Worm (Caenorhabditis elegans) whole organism, L4 larva: ENCODE data around the gene F01G4.6.
A peak's percentile ranks its signal among the peaks of the same experiment; 100 is the strongest.

Experiments
- D1046.2 ChIP-seq: fragments of 200-800 bp; sonication (Bioruptor generic); IDR thresholded peaks from 2 replicates; pipeline ENCODE4 v1.3.6; 2022; ENCODE audit warnings: missing genetic modification characterization, missing compliant biosample characterization
- F10B5.3 ChIP-seq: sonication (generic microtip); optimal IDR thresholded peaks from 2 replicates; lab custom pipeline; 2016; ENCODE audit warnings: mild to moderate bottlenecking, missing genetic modification characterization, missing compliant biosample characterization
- F26F4.8 ChIP-seq: fragments of 200-800 bp; sonication (Bioruptor generic); conservative IDR thresholded peaks from 2 replicates; pipeline ENCODE4 v1.3.6; 2022; ENCODE audit warnings: missing genetic modification characterization, missing compliant biosample characterization
- Y105C5A.15 ChIP-seq: fragments of 200-800 bp; sonication (Bioruptor generic); IDR thresholded peaks from 2 replicates; pipeline ENCODE4 v1.3.6; 2022; ENCODE audit warnings: missing genetic modification characterization, missing compliant biosample characterization
- Y75B8A.6 ChIP-seq: fragments of 200-800 bp; sonication (Bioruptor generic); IDR thresholded peaks from 2 replicates; pipeline ENCODE4 v1.3.6; 2022; ENCODE audit warnings: missing genetic modification reagents, missing genetic modification characterization, missing compliant biosample characterization
- ZK337.2 ChIP-seq: fragments of 200-800 bp; sonication (Bioruptor generic); IDR thresholded peaks from 2 replicates; pipeline ENCODE4 v1.3.6; 2022; ENCODE audit warnings: missing genetic modification reagents, missing genetic modification characterization, missing compliant biosample characterization
- ZK546.5 ChIP-seq, 2 experiments: sonication (generic microtip); optimal IDR thresholded peaks; 2 replicates each; lab custom pipeline; 2017; ENCODE audit warnings: missing biosample characterization in 2 of 2, missing genetic modification characterization in 2 of 2
- aha-1 ChIP-seq: fragments of 150-350 bp; peaks from one replicate; lab custom pipeline; 2014; ENCODE audit warnings: missing biosample characterization, missing genetic modification characterization
- ama-1 ChIP-seq: fragments of 150-350 bp; optimal IDR thresholded peaks from 2 replicates; lab custom pipeline; 2014; ENCODE audit warnings: inconsistent platforms, mixed read lengths
- arid-1 ChIP-seq: fragments of 200-800 bp; sonication (Bioruptor generic); conservative IDR thresholded peaks from 2 replicates; pipeline ENCODE4 v1.3.6; 2022; ENCODE audit warnings: missing genetic modification reagents, missing genetic modification characterization, missing compliant biosample characterization
- ceh-20 ChIP-seq: fragments of 200-800 bp; sonication (Bioruptor generic); IDR thresholded peaks from 2 replicates; pipeline ENCODE4 v1.3.6; 2022; ENCODE audit warnings: missing genetic modification reagents, missing genetic modification characterization, missing compliant biosample characterization
- ceh-32 ChIP-seq: sonication (generic microtip); optimal IDR thresholded peaks from 2 replicates; lab custom pipeline; 2016; ENCODE audit warnings: mild to moderate bottlenecking, missing genetic modification characterization, missing compliant biosample characterization; ENCODE audit not compliant: poor library complexity
- ceh-44 ChIP-seq: fragments of 200-800 bp; sonication (Bioruptor generic); IDR thresholded peaks from 2 replicates; pipeline ENCODE4 v1.3.6; 2022; ENCODE audit warnings: missing genetic modification reagents, missing genetic modification characterization, missing compliant biosample characterization
- ceh-82 ChIP-seq: sonication (generic microtip); optimal IDR thresholded peaks from 2 replicates; lab custom pipeline; 2017; ENCODE audit warnings: missing biosample characterization, missing genetic modification characterization
- ces-1 ChIP-seq: fragments of 150-350 bp; sonication (generic microtip); optimal IDR thresholded peaks from 4 replicates; lab custom pipeline; 2014; ENCODE audit warnings: missing biosample characterization, missing genetic modification reagents, missing genetic modification characterization
- daf-12 ChIP-seq: fragments of 150-350 bp; optimal IDR thresholded peaks from 2 replicates; lab custom pipeline; 2014; ENCODE audit warnings: missing biosample characterization, missing genetic modification reagents, missing genetic modification characterization
- daf-16 ChIP-seq, 3 experiments: sonication (generic microtip); optimal IDR thresholded peaks; 2 replicates each; lab custom pipeline; 2016 to 2017; ENCODE audit warnings: missing genetic modification characterization in 3 of 3, missing genetic modification reagents in 3 of 3, mild to moderate bottlenecking in 2 of 3, missing compliant biosample characterization in 2 of 3, missing biosample characterization in 1 of 3, moderate library complexity in 1 of 3
- daf-19 ChIP-seq: fragments of 200-800 bp; sonication (Bioruptor generic); conservative IDR thresholded peaks from 2 replicates; pipeline ENCODE4 v1.3.6; 2022; ENCODE audit warnings: missing genetic modification characterization, missing compliant biosample characterization
- dmd-8 ChIP-seq: fragments of 200-800 bp; sonication (Bioruptor generic); IDR thresholded peaks from 2 replicates; pipeline ENCODE4 v1.3.6; 2022; ENCODE audit warnings: missing genetic modification characterization, missing compliant biosample characterization
- egl-27 ChIP-seq: sonication (generic microtip); optimal IDR thresholded peaks from 3 replicates; lab custom pipeline; 2017; ENCODE audit warnings: missing biosample characterization, missing genetic modification reagents, missing genetic modification characterization
- fos-1 ChIP-seq: fragments of 150-350 bp; optimal IDR thresholded peaks from 2 replicates; lab custom pipeline; 2014; ENCODE audit warnings: missing biosample characterization, missing genetic modification characterization
- hif-1 ChIP-seq, 2 experiments: sonication (generic microtip); optimal IDR thresholded peaks; 2 replicates each; lab custom pipeline; 2016 to 2017; ENCODE audit warnings: missing compliant biosample characterization in 2 of 2, missing genetic modification characterization in 2 of 2, missing genetic modification reagents in 2 of 2, missing genotype in 2 of 2, mild to moderate bottlenecking in 1 of 2
- hlh-11 ChIP-seq: fragments of 200-800 bp; sonication (Bioruptor generic); optimal IDR thresholded peaks from 2 replicates; lab custom pipeline; 2018; ENCODE audit warnings: mild to moderate bottlenecking, missing genetic modification characterization, missing compliant biosample characterization
- hlh-30 ChIP-seq: sonication (generic microtip); optimal IDR thresholded peaks from 2 replicates; lab custom pipeline; 2017; ENCODE audit warnings: antibody characterized with exemption, mild to moderate bottlenecking, missing genetic modification characterization, missing compliant biosample characterization; ENCODE audit not compliant: insufficient read depth
- jun-1 ChIP-seq: fragments of 150-350 bp; optimal IDR thresholded peaks from 2 replicates; lab custom pipeline; 2014; ENCODE audit warnings: missing biosample characterization, missing genetic modification reagents, missing genetic modification characterization
- lin-15B ChIP-seq: fragments of 150-350 bp; sonication (generic microtip); optimal IDR thresholded peaks from 3 replicates; lab custom pipeline; 2014; ENCODE audit warnings: missing biosample characterization, missing genetic modification characterization
- madf-5 ChIP-seq, 2 experiments: fragments of 200-800 bp; sonication (Bioruptor generic); IDR thresholded peaks; 2 replicates each; pipeline ENCODE4 v1.3.6; 2022; ENCODE audit warnings: missing compliant biosample characterization in 2 of 2, missing genetic modification characterization in 2 of 2
- nhr-11 ChIP-seq: fragments of 150-350 bp; optimal IDR thresholded peaks from 2 replicates; lab custom pipeline; 2014; ENCODE audit warnings: missing biosample characterization, missing genetic modification characterization
- nhr-28 ChIP-seq: fragments of 150-350 bp; optimal IDR thresholded peaks from 2 replicates; lab custom pipeline; 2014; ENCODE audit warnings: missing biosample characterization, missing genetic modification characterization
- nhr-41 ChIP-seq: fragments of 200-800 bp; sonication (Bioruptor generic); IDR thresholded peaks from 2 replicates; pipeline ENCODE4 v1.3.6; 2022; ENCODE audit warnings: missing genetic modification reagents, missing genetic modification characterization, missing compliant biosample characterization
- nhr-42 ChIP-seq: fragments of 200-800 bp; sonication (Bioruptor generic); IDR thresholded peaks from 2 replicates; pipeline ENCODE4 v1.3.6; 2022; ENCODE audit warnings: missing genetic modification characterization, missing compliant biosample characterization
- nhr-48 ChIP-seq: sonication (generic microtip); optimal IDR thresholded peaks from 2 replicates; lab custom pipeline; 2016; ENCODE audit warnings: mild to moderate bottlenecking, missing genetic modification characterization, missing compliant biosample characterization
- nhr-76 ChIP-seq: fragments of 150-350 bp; optimal IDR thresholded peaks from 2 replicates; lab custom pipeline; 2014; ENCODE audit warnings: missing biosample characterization, missing genetic modification characterization
- pha-4 ChIP-seq, 2 experiments: fragments of 150-350 bp in 1 of 2; fragments of 200-800 bp in 1 of 2; sonication (Bioruptor generic) in 1 of 2; IDR thresholded peaks in 1 of 2; optimal IDR thresholded peaks in 1 of 2; 2 replicates each; pipeline versions ENCODE4 v1.3.6 to Lab custom; 2014 to 2022; ENCODE audit warnings: missing genetic modification characterization in 2 of 2, missing genetic modification reagents in 2 of 2, missing biosample characterization in 1 of 2, missing compliant biosample characterization in 1 of 2
- rbr-2 ChIP-seq: sonication (generic microtip); optimal IDR thresholded peaks from 2 replicates; lab custom pipeline; 2016; ENCODE audit warnings: missing genotype, missing genetic modification characterization, missing compliant biosample characterization
- snpc-1.2 ChIP-seq: fragments of 200-800 bp; sonication (Bioruptor generic); IDR thresholded peaks from 2 replicates; pipeline ENCODE4 v1.3.6; 2022; ENCODE audit warnings: missing genetic modification reagents, missing genetic modification characterization, missing compliant biosample characterization
- unc-39 ChIP-seq: sonication (generic microtip); optimal IDR thresholded peaks from 2 replicates; lab custom pipeline; 2017; ENCODE audit warnings: missing biosample characterization, missing genetic modification characterization
- unc-62 ChIP-seq, 3 experiments: fragments of 150-350 bp in 1 of 3; sonication (generic microtip); optimal IDR thresholded peaks in 2 of 3; peaks in 1 of 3; 1 replicate in 1 of 3; 2 replicates in 2 of 3; lab custom pipeline; 2014 to 2017; ENCODE audit warnings: missing biosample characterization in 3 of 3, missing genetic modification characterization in 3 of 3, missing genetic modification reagents in 3 of 3, missing genotype in 1 of 3
- ztf-11 ChIP-seq: fragments of 150-350 bp; optimal IDR thresholded peaks from 2 replicates; lab custom pipeline; 2014; ENCODE audit warnings: missing biosample characterization, missing genetic modification characterization

F01G4.6 gene

ce11 chrIV:11178495-11178894 is 29.2 kb upstream of the F01G4.6 start, which contains the start of gene C08F8.9:
C08F8.9 (minus strand) TSS chrIV:11178595.
- no peak for TF ChIP-seq Y105C5A.15 (GFP tag; lab: Robert Waterston, UW)
- peak; percentile 23 for TF ChIP-seq ama-1 (lab: Kevin White, UChicago)

ce11 chrIV:11176967-11177366 is 27.7 kb upstream of the F01G4.6 start, which contains the start of gene rap-3:
rap-3 (plus strand) TSS chrIV:11177267.
- TF ChIP-seq ZK546.5 (tag; optimal IDR thresholded peaks at IDR 0.05; lab: Kevin White, UChicago), result no peak
- no peak for TF ChIP-seq dmd-8 (GFP tag; lab: Robert Waterston, UW)
- no peak for TF ChIP-seq F10B5.3
- TF ChIP-seq F26F4.8 (GFP tag; lab: Robert Waterston, UW), result no peak
- TF ChIP-seq nhr-76, result no peak
- no peak for TF ChIP-seq ces-1 (GFP tag; lab: Kevin White, UChicago)
- no peak for TF ChIP-seq nhr-11 (tag; lab: Kevin White, UChicago)
- no peak for TF ChIP-seq jun-1
- no peak for TF ChIP-seq unc-39
- no peak for TF ChIP-seq lin-15B (tag; lab: Kevin White, UChicago)
- TF ChIP-seq hif-1 (tag; optimal IDR thresholded peaks at IDR 0.05; lab: Kevin White, UChicago), result no peak
- TF ChIP-seq nhr-48, result no peak
- TF ChIP-seq Y75B8A.6 (GFP tag; lab: Robert Waterston, UW), result no peak
- TF ChIP-seq ceh-44 (GFP tag; lab: Robert Waterston, UW), result no peak
- TF ChIP-seq egl-27 (tag; lab: Kevin White, UChicago), result no peak
- TF ChIP-seq ceh-32 (tag; lab: Kevin White, UChicago), result no peak
- TF ChIP-seq snpc-1.2 (GFP tag; lab: Robert Waterston, UW), result no peak
- TF ChIP-seq nhr-28 (tag; lab: Kevin White, UChicago), result no peak
- TF ChIP-seq D1046.2 (GFP tag; lab: Robert Waterston, UW), result no peak
- no peak for TF ChIP-seq ztf-11 (tag; lab: Kevin White, UChicago)

ce11 chrIV:11174772-11175171 is 25.5 kb upstream of the F01G4.6 start:
- TF ChIP-seq nhr-28 (tag; lab: Kevin White, UChicago), result peak; percentile 45
- no peak for TF ChIP-seq aha-1

ce11 chrIV:11169652-11170051 is 20.3 kb upstream of the F01G4.6 start, which contains the start of gene nhr-67:
nhr-67 (plus strand) TSS chrIV:11169748.
- TF ChIP-seq unc-62 (GFP tag; optimal IDR thresholded peaks at IDR 0.05 in 1 of 2; lab: Kevin White, UChicago), result peak in 1 of 2 experiments; percentile 43
- no peak for TF ChIP-seq unc-62 (tag; optimal IDR thresholded peaks at IDR 0.05; lab: Kevin White, UChicago)
- no peak for TF ChIP-seq pha-4 (GFP tag; IDR thresholded peaks at IDR 0.05; lab: Robert Waterston, UW)
- TF ChIP-seq pha-4 (tag; optimal IDR thresholded peaks at IDR 0.05; lab: Kevin White, UChicago), result no peak
- no peak for TF ChIP-seq hlh-11 (tag; lab: Kevin White, UChicago)
- TF ChIP-seq aha-1, result peak; percentile 98
- no peak for TF ChIP-seq daf-19

- TF ChIP-seq nhr-41 (GFP tag; lab: Robert Waterston, UW) (no peak), hlh-30 (tag; lab: Kevin White, UChicago) (no peak), rbr-2 (tag; lab: Kevin White, UChicago) (no peak), ceh-20 (GFP tag; lab: Robert Waterston, UW) (no peak), ceh-82 (no peak), madf-5 (GFP tag; IDR thresholded peaks at IDR 0.05; lab: Robert Waterston, UW) (no peak), daf-16 (GFP tag; optimal IDR thresholded peaks at IDR 0.05; lab: Kevin White, UChicago) (no peak), daf-16 (tag; optimal IDR thresholded peaks at IDR 0.05; lab: Kevin White, UChicago) (no peak), lin-15B (tag; lab: Kevin White, UChicago) (no peak), arid-1 (GFP tag; lab: Robert Waterston, UW) (no peak), daf-12 (no peak), ZK337.2 (GFP tag; lab: Robert Waterston, UW) (no peak), fos-1 (tag; lab: Kevin White, UChicago) (no peak), nhr-42 (GFP tag; lab: Robert Waterston, UW) (no peak)
Measured at ce11 chrIV:11164831-11165230, 15.5 kb upstream of the F01G4.6 start, which contains the start of gene C08F8.6. C08F8.6 (minus strand) TSS chrIV:11164931.
